Fruit fly (Drosophila melanogaster) Kc167 (cell line): Measurements from ENCODE around the gene CG3168.

Experiments
- Myc ChIP-seq: fragments of >200 bp; optimal IDR thresholded peaks from 2 replicates; lab custom pipeline; 2017; ENCODE audit warnings: missing external identifiers
- Sin3A ChIP-seq: fragments of >200 bp; optimal IDR thresholded peaks from 2 replicates; lab custom pipeline; 2018; ENCODE audit warnings: missing external identifiers
- h ChIP-seq: fragments of >200 bp; optimal IDR thresholded peaks from 3 replicates; lab custom pipeline; 2018; ENCODE audit warnings: missing external identifiers
- insv ChIP-seq: fragments of >200 bp; optimal IDR thresholded peaks from 3 replicates; lab custom pipeline; 2018; ENCODE audit warnings: missing external identifiers
- psq ChIP-seq: fragments of >200 bp; optimal IDR thresholded peaks from 2 replicates; lab custom pipeline; 2017; ENCODE audit warnings: missing external identifiers
- ttk ChIP-seq: sonication (Bioruptor generic); optimal IDR thresholded peaks from 2 replicates; lab custom pipeline; 2017; ENCODE audit warnings: missing external identifiers

CG3168 gene

DNA sequence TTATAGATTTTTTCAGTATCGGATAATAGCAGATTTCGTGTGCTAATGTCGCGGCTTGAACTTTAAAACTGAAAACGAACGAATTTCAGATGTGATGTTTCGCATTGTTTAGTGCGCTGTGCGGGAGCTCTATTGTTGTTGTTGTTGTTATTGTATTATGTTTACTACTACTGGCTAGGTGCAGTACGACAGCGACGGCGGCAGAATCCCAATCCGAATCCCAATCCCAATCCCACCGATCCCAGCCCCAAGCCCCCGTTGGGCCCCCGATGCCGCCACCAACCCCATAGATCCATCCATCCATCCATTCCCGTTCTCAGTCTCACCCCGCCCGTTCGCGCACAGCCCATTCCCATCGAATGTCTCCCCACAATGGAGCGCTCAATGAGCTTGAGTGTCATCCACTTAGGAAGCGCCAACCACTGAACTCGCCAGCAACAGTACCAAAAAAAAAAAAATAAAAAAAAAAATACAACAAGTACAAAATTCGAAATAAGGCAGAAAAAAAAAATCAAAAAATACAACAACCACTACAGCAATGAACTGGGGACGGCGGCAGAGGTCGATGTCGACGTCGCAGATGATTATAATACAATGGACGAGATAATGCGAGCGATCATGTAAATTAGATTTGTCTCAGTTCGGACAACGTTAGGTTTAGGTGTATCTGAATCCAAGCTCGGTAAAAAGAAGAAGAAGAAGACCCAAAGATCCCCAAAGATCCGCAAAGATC, at the start of gene CG3168:
Gene CG3168 (minus strand): TSS at position 51 of the 733 bp plus-strand sequence.
- TF ChIP-seq h (lab: Kevin White, UChicago) (no peak), ttk (lab: Kevin White, UChicago) (no peak), Sin3A (lab: Kevin White, UChicago) (no peak), Myc (lab: Kevin White, UChicago) (no peak), psq (lab: Kevin White, UChicago) (no peak), insv (lab: Kevin White, UChicago) (no peak)

DNA sequence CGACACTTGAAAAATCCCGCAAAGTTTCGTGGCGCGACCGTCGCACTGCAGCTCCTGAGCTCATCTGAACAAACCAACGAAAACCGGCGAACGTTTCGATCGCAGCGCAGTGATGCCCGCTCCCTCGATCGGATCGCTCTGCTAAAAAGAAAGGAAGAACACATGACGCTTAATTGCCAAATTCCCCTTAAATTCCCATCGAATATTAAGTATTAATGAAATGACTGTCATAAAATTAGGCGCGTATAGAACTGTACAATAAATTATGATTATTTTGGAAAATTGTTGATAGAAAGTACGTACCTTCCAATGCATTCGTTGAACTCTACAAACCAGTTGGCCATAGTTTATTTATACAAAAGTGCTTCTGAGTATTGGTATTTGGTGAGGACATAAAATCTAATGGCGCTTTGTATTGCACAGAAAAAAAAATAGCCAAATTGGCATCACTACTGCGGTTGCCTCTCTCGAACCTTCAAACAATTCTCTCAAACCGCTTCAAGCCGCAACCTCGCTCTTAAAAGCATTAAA, 39.9 kb upstream of the CG3168 start, which contains the start of gene shf:
Gene shf (minus strand): TSS at position 51 of the 531 bp plus-strand sequence.
- TF ChIP-seq ttk (lab: Kevin White, UChicago) = no peak
- no peak for TF ChIP-seq insv (lab: Kevin White, UChicago)
- no peak for TF ChIP-seq h (lab: Kevin White, UChicago)
- no peak for TF ChIP-seq Myc (lab: Kevin White, UChicago)
- TF ChIP-seq Sin3A (lab: Kevin White, UChicago) = no peak
- no peak for TF ChIP-seq psq (lab: Kevin White, UChicago)

- TF ChIP-seq ttk (lab: Kevin White, UChicago) (no peak), Sin3A (lab: Kevin White, UChicago) (no peak), insv (lab: Kevin White, UChicago) (no peak), Myc (lab: Kevin White, UChicago) (no peak)
Measured at dm6 chrX:6778780-6779179, 39.0 kb upstream of the CG3168 start.

dm6 chrX:6778068-6778467, 38.3 kb upstream of the CG3168 start:
- no peak for TF ChIP-seq psq (lab: Kevin White, UChicago)
- TF ChIP-seq h (lab: Kevin White, UChicago) = no peak
- no peak for TF ChIP-seq Sin3A (lab: Kevin White, UChicago)
- TF ChIP-seq insv (lab: Kevin White, UChicago) = no peak
- no peak for TF ChIP-seq ttk (lab: Kevin White, UChicago)
- no peak for TF ChIP-seq Myc (lab: Kevin White, UChicago)

DNA sequence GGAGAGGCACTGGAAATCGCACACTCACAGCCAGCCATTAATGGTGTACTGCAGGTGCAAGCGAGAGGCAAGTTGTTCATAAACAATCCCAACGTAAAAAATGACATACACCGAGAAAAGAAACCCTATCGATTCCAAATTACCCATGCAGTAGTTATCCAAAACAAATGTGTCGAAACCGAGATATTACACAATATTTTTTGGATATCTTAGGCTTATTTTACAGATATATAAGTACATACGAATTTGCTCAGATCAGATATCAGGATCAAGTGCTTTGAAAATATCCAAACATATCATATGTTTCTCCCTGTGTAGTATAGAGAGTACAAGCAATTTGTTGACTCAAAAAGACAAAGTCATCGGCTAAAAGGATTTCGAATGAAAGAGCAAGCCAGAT, 37.6 kb upstream of the CG3168 start:
- TF ChIP-seq Myc (lab: Kevin White, UChicago) (no peak), h (lab: Kevin White, UChicago) (no peak), Sin3A (lab: Kevin White, UChicago) (no peak), insv (lab: Kevin White, UChicago) (no peak), ttk (lab: Kevin White, UChicago) (no peak), psq (lab: Kevin White, UChicago) (no peak)

DNA sequence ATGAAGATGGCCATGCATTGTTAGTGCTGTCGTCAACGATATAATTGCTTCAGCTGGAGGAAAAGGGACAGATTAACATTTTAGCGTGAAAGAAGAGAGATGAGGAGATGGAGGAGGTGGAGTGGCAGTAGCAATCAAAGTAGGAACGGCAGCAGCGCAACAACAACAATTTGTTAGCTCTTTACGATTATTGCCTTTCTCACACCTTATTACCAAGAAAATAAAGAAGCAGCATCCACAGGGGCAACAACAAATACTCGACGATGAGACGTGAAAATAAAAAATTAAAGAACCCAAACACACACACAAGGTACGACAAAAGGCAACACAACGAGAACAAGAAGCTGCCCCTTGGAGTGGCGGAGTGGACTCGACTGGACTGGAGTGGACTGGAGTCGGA, 37.1 kb upstream of the CG3168 start:
- no peak for TF ChIP-seq ttk (lab: Kevin White, UChicago)
- TF ChIP-seq Myc (lab: Kevin White, UChicago) = no peak
- TF ChIP-seq Sin3A (lab: Kevin White, UChicago) = no peak
- TF ChIP-seq psq (lab: Kevin White, UChicago) = no peak
- no peak for TF ChIP-seq insv (lab: Kevin White, UChicago)
- no peak for TF ChIP-seq h (lab: Kevin White, UChicago)

DNA sequence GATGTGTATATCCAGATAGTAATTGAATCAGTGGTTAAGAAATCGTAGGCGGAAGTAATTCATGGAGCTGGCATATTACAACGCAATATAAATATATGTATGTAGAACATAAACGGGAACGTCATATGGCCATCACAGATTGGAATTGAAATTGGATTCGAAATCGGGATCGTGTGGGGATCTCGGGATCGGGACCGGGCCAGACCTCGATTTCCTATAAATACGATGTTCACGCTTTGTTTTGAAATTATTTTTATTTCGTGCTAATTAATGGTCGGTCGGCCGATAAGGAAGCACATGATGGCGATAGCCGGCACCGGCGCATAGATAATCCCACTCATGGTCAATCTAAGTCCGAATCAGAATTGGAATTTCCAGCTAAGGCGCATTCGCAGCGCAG, 36.5 kb upstream of the CG3168 start:
- TF ChIP-seq psq (lab: Kevin White, UChicago) = no peak
- TF ChIP-seq insv (lab: Kevin White, UChicago) = no peak
- no peak for TF ChIP-seq Myc (lab: Kevin White, UChicago)
- no peak for TF ChIP-seq Sin3A (lab: Kevin White, UChicago)
- no peak for TF ChIP-seq ttk (lab: Kevin White, UChicago)
- TF ChIP-seq h (lab: Kevin White, UChicago) = no peak

dm6 chrX:6775622-6776021, 35.8 kb upstream of the CG3168 start:
- TF ChIP-seq h (lab: Kevin White, UChicago) = no peak
- no peak for TF ChIP-seq ttk (lab: Kevin White, UChicago)
- TF ChIP-seq insv (lab: Kevin White, UChicago) = no peak
- no peak for TF ChIP-seq Sin3A (lab: Kevin White, UChicago)
- no peak for TF ChIP-seq Myc (lab: Kevin White, UChicago)
- no peak for TF ChIP-seq psq (lab: Kevin White, UChicago)

DNA sequence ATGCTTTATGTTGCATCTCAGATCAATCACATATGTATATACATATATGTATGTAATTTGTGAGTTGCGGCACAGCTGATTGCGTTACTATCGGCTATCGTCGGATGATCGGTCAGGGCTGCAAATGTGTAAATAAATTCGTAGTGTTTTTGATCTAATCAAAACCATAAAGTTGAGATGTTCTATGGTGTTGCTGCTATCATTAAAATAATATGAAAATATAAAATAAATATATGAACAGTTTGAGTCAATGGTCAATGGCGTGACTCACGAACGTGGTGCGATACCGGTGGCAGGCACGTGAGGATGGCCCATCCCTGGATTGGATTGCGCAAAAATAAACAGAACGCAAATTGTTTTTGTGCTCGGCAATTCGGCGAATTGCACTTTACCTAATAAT, 31.1 kb upstream of the CG3168 start, which contains the start of gene Coq7:
Gene Coq7 (plus strand): TSS at position 302 of the 400 bp plus-strand sequence.
- TF ChIP-seq Myc (lab: Kevin White, UChicago) (no peak), psq (lab: Kevin White, UChicago) (no peak), h (lab: Kevin White, UChicago) (no peak), ttk (lab: Kevin White, UChicago) (no peak), insv (lab: Kevin White, UChicago) (no peak), Sin3A (lab: Kevin White, UChicago) (no peak)

DNA sequence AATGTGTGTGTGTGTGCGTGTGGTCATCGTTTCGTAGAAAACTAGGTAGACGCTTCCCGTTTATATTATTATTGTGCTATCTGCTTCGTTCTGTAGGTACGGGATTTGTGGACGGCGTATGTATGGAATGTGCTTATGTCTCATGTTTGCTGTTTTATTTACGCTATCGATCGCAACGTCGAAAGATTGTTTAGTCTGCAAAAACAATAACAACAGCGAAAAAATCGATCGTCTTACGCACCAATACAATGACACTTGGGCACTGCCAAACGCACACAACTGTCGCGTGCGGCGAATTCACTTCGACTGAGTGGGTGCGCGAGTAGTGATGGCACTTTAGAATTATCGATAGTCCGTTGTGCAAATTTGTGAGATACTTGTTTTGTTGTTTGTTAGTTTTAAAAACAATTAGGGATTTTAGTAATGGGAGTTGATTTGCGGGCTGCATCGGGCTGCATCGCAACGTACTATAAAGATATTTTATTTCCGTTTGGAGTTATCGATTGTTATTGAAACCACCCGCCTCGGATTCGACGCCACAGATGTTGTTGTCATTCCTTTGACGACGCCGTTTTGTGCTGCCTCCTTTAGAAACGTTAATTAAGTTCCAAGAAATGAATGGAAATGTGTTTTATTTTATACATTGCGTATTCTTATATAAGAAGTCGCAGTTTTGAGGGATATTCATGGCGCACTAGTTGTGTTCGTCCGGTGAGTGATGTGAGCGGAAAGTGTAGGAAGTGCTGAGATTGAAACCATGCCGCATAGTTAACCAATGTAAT, 19.6 kb upstream of the CG3168 start:
- no peak for TF ChIP-seq ttk (lab: Kevin White, UChicago)
- TF ChIP-seq insv (lab: Kevin White, UChicago) = no peak
- TF ChIP-seq h (lab: Kevin White, UChicago) = no peak
- no peak for TF ChIP-seq psq (lab: Kevin White, UChicago)
